Fruit fly (Drosophila melanogaster): Measurements from ENCODE around the gene CG13070.

DNA sequence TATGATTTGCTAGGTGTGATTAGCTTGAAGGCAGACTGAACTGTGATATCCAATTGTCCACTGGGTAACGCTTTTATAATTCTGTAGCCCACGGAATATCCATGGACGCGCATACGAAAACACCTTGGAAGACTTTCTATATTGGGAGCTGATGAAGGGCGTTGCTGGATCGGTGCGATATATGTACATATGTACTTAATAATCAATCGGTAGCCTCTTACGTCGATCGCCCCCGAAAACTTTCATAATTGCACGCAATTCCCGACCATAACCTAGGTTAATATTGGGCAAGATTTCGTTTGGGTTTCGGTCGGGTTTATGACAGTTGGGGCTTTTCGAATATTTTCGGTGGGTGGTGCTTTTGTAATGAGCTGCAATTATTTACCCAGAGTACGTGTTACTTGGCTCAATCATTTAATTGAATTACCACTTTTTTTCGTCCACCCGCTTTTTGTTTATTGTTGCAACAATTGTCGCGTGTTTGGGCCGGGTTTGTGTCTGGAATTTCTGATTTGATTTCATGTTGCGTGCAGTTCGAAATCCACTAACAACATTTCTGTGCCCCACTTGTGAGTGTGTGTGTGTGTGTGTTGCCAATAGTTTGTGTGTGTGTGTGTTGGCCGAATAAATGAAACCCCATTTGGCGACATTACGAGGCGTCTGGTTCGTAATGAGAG lies 18.9 kb downstream of the CG13070 start, which contains the start of gene CG13049:
- TF ChIP-seq psq (optimal IDR thresholded peaks at IDR 0.05) (no peak), Myc (optimal IDR thresholded peaks at IDR 0.05) (no peak), insv (optimal IDR thresholded peaks at IDR 0.05) (no peak), Sin3A (optimal IDR thresholded peaks at IDR 0.05) (no peak)

Measured in Kc167 (cell line).